Fruit fly (Drosophila melanogaster): ENCODE measurements around the gene CG31637.

The CG31637 gene

dm6 chr2L:6566020-6566687, 67.7 kb downstream of the CG31637 start, which contains the start of gene CG13766:
CG13766 (minus strand) TSS chr2L:6566181.
- TF ChIP-seq bab1 (GFP tag; optimal IDR thresholded peaks at IDR 0.05) (peak; percentile 9), toe (GFP tag; optimal IDR thresholded peaks at IDR 0.05) (no peak)
